Worm (Caenorhabditis elegans) whole organism, young adult: Measurements from ENCODE around the gene sra-12.

Experiments
- F10E7.11 ChIP-seq: sonication (generic microtip); optimal IDR thresholded peaks from 2 replicates; lab custom pipeline; 2017; ENCODE audit warnings: mild to moderate bottlenecking, missing genetic modification characterization, moderate library complexity, missing compliant biosample characterization
- F23B12.7 ChIP-seq: sonication (generic microtip); optimal IDR thresholded peaks from 2 replicates; lab custom pipeline; 2017; ENCODE audit warnings: missing genetic modification characterization, mild to moderate bottlenecking, missing compliant biosample characterization, antibody characterized with exemption, moderate library complexity; ENCODE audit not compliant: insufficient read depth
- F33H1.4 ChIP-seq: fragments of 200-800 bp; sonication (Bioruptor generic); IDR thresholded peaks from 2 replicates; pipeline ENCODE4 v1.3.6; 2022; ENCODE audit warnings: missing genetic modification reagents, missing genetic modification characterization, missing compliant biosample characterization
- K12H6.12 ChIP-seq: fragments of 200-800 bp; sonication (Bioruptor generic); optimal IDR thresholded peaks from 2 replicates; lab custom pipeline; 2018; ENCODE audit warnings: mild to moderate bottlenecking, missing genetic modification characterization, missing compliant biosample characterization
- ceh-40 ChIP-seq: fragments of 200-800 bp; sonication (Bioruptor generic); IDR thresholded peaks from 2 replicates; pipeline ENCODE4 v1.3.6; 2022; ENCODE audit warnings: missing genetic modification characterization, missing compliant biosample characterization
- dpl-1 ChIP-seq: fragments of 150-350 bp; optimal IDR thresholded peaks from 2 replicates; lab custom pipeline; 2014; ENCODE audit warnings: missing biosample characterization, missing genetic modification reagents, missing genetic modification characterization
- efl-1 ChIP-seq: fragments of 150-350 bp; optimal IDR thresholded peaks from 2 replicates; lab custom pipeline; 2014; ENCODE audit warnings: missing biosample characterization, missing genetic modification reagents, missing genetic modification characterization
- lin-35 ChIP-seq, 3 experiments: fragments of 150-350 bp in 2 of 3; sonication (generic microtip) in 1 of 3; optimal IDR thresholded peaks; 2 replicates each; lab custom pipeline; 2014 to 2018; ENCODE audit warnings: missing biosample characterization in 3 of 3, missing genetic modification characterization in 3 of 3, missing genetic modification reagents in 3 of 3
- lin-54 ChIP-seq: fragments of 200-800 bp; sonication (Bioruptor generic); optimal IDR thresholded peaks from 2 replicates; lab custom pipeline; 2018; ENCODE audit warnings: mild to moderate bottlenecking, missing genetic modification characterization, missing compliant biosample characterization
- lir-1 ChIP-seq: fragments of 200-800 bp; sonication (Bioruptor generic); conservative IDR thresholded peaks from 2 replicates; pipeline ENCODE4 v1.3.6; 2022; ENCODE audit warnings: missing genetic modification reagents, missing genetic modification characterization, missing compliant biosample characterization
- mel-28 ChIP-seq: sonication (generic microtip); optimal IDR thresholded peaks from 2 replicates; lab custom pipeline; 2016; ENCODE audit warnings: borderline replicate concordance, mild to moderate bottlenecking, missing genetic modification characterization, missing compliant biosample characterization
- pbrm-1 ChIP-seq: fragments of 200-800 bp; sonication (Bioruptor generic); IDR thresholded peaks from 2 replicates; pipeline ENCODE4 v1.3.6; 2022; ENCODE audit warnings: missing genetic modification reagents, missing genetic modification characterization, missing compliant biosample characterization
- snpc-4 ChIP-seq, 5 experiments: fragments of 150-350 bp in 1 of 5; sonication (generic microtip) in 4 of 5; optimal IDR thresholded peaks; 2 replicates each; lab custom pipeline; 2014 to 2018; ENCODE audit warnings: missing genetic modification characterization in 5 of 5, missing biosample characterization in 3 of 5, antibody characterized with exemption in 2 of 5, mild to moderate bottlenecking in 2 of 5, missing compliant biosample characterization in 2 of 5, missing genotype in 2 of 5, moderate library complexity in 2 of 5, missing genetic modification reagents in 1 of 5

ce11 chrII:10953065-10953464, 48.8 kb upstream of the sra-12 start, which contains the start of gene nos-1:
- no peak for TF ChIP-seq F23B12.7 (tag; lab: Kevin White, UChicago)
- TF ChIP-seq lin-54 (GFP tag; lab: Kevin White, UChicago) = no peak
- TF ChIP-seq efl-1 = no peak
- no peak for TF ChIP-seq F10E7.11 (tag; lab: Kevin White, UChicago)
- TF ChIP-seq F33H1.4 (GFP tag; lab: Robert Waterston, UW) = 0 out of 2 replicates have a peak, but pooled peaks have one; percentile 24
- TF ChIP-seq K12H6.12 = no peak
- TF ChIP-seq lir-1 = no peak
- no peak for TF ChIP-seq ceh-40 (GFP tag; lab: Robert Waterston, UW)
- TF ChIP-seq snpc-4 (GFP tag; optimal IDR thresholded peaks at IDR 0.05; lab: Kevin White, UChicago) = no peak
- TF ChIP-seq snpc-4 (tag; optimal IDR thresholded peaks at IDR 0.05; lab: Kevin White, UChicago) = no peak
- TF ChIP-seq pbrm-1 = no peak
- TF ChIP-seq mel-28 (tag; lab: Kevin White, UChicago) = no peak
- TF ChIP-seq dpl-1 (GFP tag; lab: Kevin White, UChicago) = no peak
- no peak for TF ChIP-seq lin-35 (GFP tag; optimal IDR thresholded peaks at IDR 0.05; lab: Kevin White, UChicago)
